Fruit fly (Drosophila melanogaster) Kc167 (cell line): ENCODE data around the gene CG10638.

Experiments
- Myc ChIP-seq: fragments of >200 bp; optimal IDR thresholded peaks from 2 replicates; lab custom pipeline; 2017; ENCODE audit warnings: missing external identifiers
- Sin3A ChIP-seq: fragments of >200 bp; optimal IDR thresholded peaks from 2 replicates; lab custom pipeline; 2018; ENCODE audit warnings: missing external identifiers
- insv ChIP-seq: fragments of >200 bp; optimal IDR thresholded peaks from 3 replicates; lab custom pipeline; 2018; ENCODE audit warnings: missing external identifiers
- psq ChIP-seq: fragments of >200 bp; optimal IDR thresholded peaks from 2 replicates; lab custom pipeline; 2017; ENCODE audit warnings: missing external identifiers

DNA sequence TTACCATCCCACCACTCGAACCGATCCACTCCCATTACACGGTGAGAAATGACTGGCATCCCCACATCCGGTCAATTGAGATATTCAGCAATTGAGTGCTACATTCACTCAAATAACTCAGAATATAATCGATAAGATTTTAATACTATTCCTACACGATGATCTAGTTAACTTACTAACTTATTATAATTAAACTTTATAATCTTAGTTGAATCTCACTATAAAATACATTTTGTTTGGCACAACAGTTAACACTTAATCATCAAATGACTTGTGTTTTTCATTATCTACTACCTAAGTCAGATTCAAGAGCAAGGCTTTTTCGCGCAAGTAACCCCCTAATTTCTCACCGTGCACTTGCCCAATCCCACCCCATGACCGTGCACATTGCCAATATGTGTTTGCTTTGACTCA lies 5.8 kb downstream of the CG10638 start:
- TF ChIP-seq insv (lab: Kevin White, UChicago), result no peak
- no peak for TF ChIP-seq Sin3A (lab: Kevin White, UChicago)
- TF ChIP-seq psq (lab: Kevin White, UChicago), result no peak
- TF ChIP-seq Myc, result no peak
